Worm (Caenorhabditis elegans) whole organism, L1 larva: Measurements from ENCODE around the gene sas-4.

Experiments used
- C16A3.4 ChIP-seq: fragments of 150-350 bp; optimal IDR thresholded peaks from 2 replicates; lab custom pipeline; 2014; ENCODE audit warnings: missing biosample characterization, missing genetic modification characterization
- F16B12.6 ChIP-seq: fragments of 150-350 bp; optimal IDR thresholded peaks from 2 replicates; lab custom pipeline; 2014; ENCODE audit warnings: missing biosample characterization, missing genetic modification characterization
- Y116A8C.19 ChIP-seq: sonication (generic microtip); optimal IDR thresholded peaks from 2 replicates; lab custom pipeline; 2016; ENCODE audit warnings: missing compliant biosample characterization, missing genetic modification characterization, borderline replicate concordance
- aly-2 ChIP-seq: fragments of 150-350 bp; optimal IDR thresholded peaks from 2 replicates; lab custom pipeline; 2014; ENCODE audit warnings: missing biosample characterization, missing genetic modification characterization
- ama-1 ChIP-seq: fragments of 150-350 bp; optimal IDR thresholded peaks from 2 replicates; lab custom pipeline; 2014
- blmp-1 ChIP-seq: fragments of 150-350 bp; optimal IDR thresholded peaks from 2 replicates; lab custom pipeline; 2014; ENCODE audit warnings: missing biosample characterization, missing genetic modification characterization
- ceh-8 ChIP-seq: fragments of 200-800 bp; sonication (Bioruptor generic); optimal IDR thresholded peaks from 2 replicates; lab custom pipeline; 2018; ENCODE audit warnings: mild to moderate bottlenecking, missing genetic modification characterization, moderate library complexity, missing compliant biosample characterization
- ceh-90 ChIP-seq: sonication (generic microtip); optimal IDR thresholded peaks from 2 replicates; lab custom pipeline; 2016; ENCODE audit warnings: missing genetic modification characterization, missing compliant biosample characterization
- ces-1 ChIP-seq: fragments of 150-350 bp; optimal IDR thresholded peaks from 2 replicates; lab custom pipeline; 2014; ENCODE audit warnings: missing biosample characterization, missing genetic modification reagents, missing genetic modification characterization
- dpl-1 ChIP-seq, 3 experiments: fragments of 150-350 bp in 2 of 3; sonication (generic microtip) in 1 of 3; optimal IDR thresholded peaks; 2 replicates each; lab custom pipeline; 2014 to 2017; ENCODE audit warnings: missing biosample characterization in 3 of 3, missing genetic modification characterization in 3 of 3, missing genetic modification reagents in 3 of 3
- dsc-1 ChIP-seq: sonication (generic microtip); optimal IDR thresholded peaks from 2 replicates; lab custom pipeline; 2016; ENCODE audit warnings: mild to moderate bottlenecking, missing genetic modification characterization, missing compliant biosample characterization
- efl-1 ChIP-seq, 4 experiments: fragments of 150-350 bp; optimal IDR thresholded peaks in 3 of 4; peaks in 1 of 4; 1 replicate in 1 of 4; 2 replicates in 3 of 4; lab custom pipeline; 2014; ENCODE audit warnings: missing biosample characterization in 2 of 4, missing genetic modification characterization in 2 of 4, missing genetic modification reagents in 2 of 4
- efl-3 ChIP-seq: fragments of 200-800 bp; sonication (Bioruptor generic); optimal IDR thresholded peaks from 2 replicates; lab custom pipeline; 2018; ENCODE audit warnings: mild to moderate bottlenecking, missing genetic modification characterization, missing compliant biosample characterization
- ets-5 ChIP-seq: fragments of 200-800 bp; sonication (Bioruptor generic); IDR thresholded peaks from 2 replicates; pipeline ENCODE4 v1.3.6; 2022; ENCODE audit warnings: missing genetic modification characterization, missing compliant biosample characterization
- fkh-10 ChIP-seq: sonication (generic microtip); optimal IDR thresholded peaks from 2 replicates; lab custom pipeline; 2017; ENCODE audit warnings: missing biosample characterization, missing genetic modification reagents, missing genetic modification characterization
- fkh-8 ChIP-seq: sonication (generic microtip); optimal IDR thresholded peaks from 2 replicates; lab custom pipeline; 2016; ENCODE audit warnings: mild to moderate bottlenecking, missing genetic modification characterization, missing compliant biosample characterization
- fos-1 ChIP-seq: fragments of 150-350 bp; optimal IDR thresholded peaks from 2 replicates; lab custom pipeline; 2014; ENCODE audit warnings: missing biosample characterization, missing genetic modification characterization
- hlh-4 ChIP-seq: sonication (generic microtip); optimal IDR thresholded peaks from 2 replicates; lab custom pipeline; 2016; ENCODE audit warnings: mild to moderate bottlenecking, missing genetic modification characterization, missing compliant biosample characterization
- jun-1 ChIP-seq: fragments of 150-350 bp; optimal IDR thresholded peaks from 2 replicates; lab custom pipeline; 2014; ENCODE audit warnings: missing biosample characterization, missing genetic modification reagents, missing genetic modification characterization
- lin-14 ChIP-seq: fragments of 200-800 bp; sonication (Bioruptor generic); optimal IDR thresholded peaks from 2 replicates; lab custom pipeline; 2018; ENCODE audit warnings: mild to moderate bottlenecking, missing genetic modification characterization, moderate library complexity, missing compliant biosample characterization
- lin-15B ChIP-seq: fragments of 150-350 bp; sonication (generic microtip); optimal IDR thresholded peaks from 3 replicates; lab custom pipeline; 2014; ENCODE audit warnings: missing biosample characterization, missing genetic modification characterization
- lin-35 ChIP-seq, 2 experiments: fragments of 150-350 bp; optimal IDR thresholded peaks; 2 replicates each; lab custom pipeline; 2014; ENCODE audit warnings: missing biosample characterization in 2 of 2, missing genetic modification characterization in 2 of 2, missing genetic modification reagents in 2 of 2
- lin-39 ChIP-seq: fragments of 150-350 bp; optimal IDR thresholded peaks from 2 replicates; lab custom pipeline; 2014; ENCODE audit warnings: missing biosample characterization, missing genetic modification reagents, missing genetic modification characterization
- lsy-2 ChIP-seq, 2 experiments: fragments of 150-350 bp; optimal IDR thresholded peaks; 2 replicates each; lab custom pipeline; 2014; ENCODE audit warnings: missing biosample characterization in 2 of 2, missing genetic modification characterization in 2 of 2
- mab-9 ChIP-seq: fragments of 200-800 bp; sonication (Bioruptor generic); IDR thresholded peaks from 2 replicates; pipeline ENCODE4 v1.3.6; 2022; ENCODE audit warnings: missing genetic modification reagents, missing genetic modification characterization, missing compliant biosample characterization
- mef-2 ChIP-seq: fragments of 150-350 bp; optimal IDR thresholded peaks from 2 replicates; lab custom pipeline; 2014; ENCODE audit warnings: missing biosample characterization, missing genetic modification characterization
- nhr-11 ChIP-seq: fragments of 150-350 bp; optimal IDR thresholded peaks from 2 replicates; lab custom pipeline; 2014; ENCODE audit warnings: missing biosample characterization, missing genetic modification characterization
- nhr-19 ChIP-seq: fragments of 200-800 bp; sonication (Bioruptor generic); conservative IDR thresholded peaks from 2 replicates; pipeline ENCODE4 v1.3.6; 2022; ENCODE audit warnings: missing genetic modification characterization, missing compliant biosample characterization
- nhr-20 ChIP-seq: sonication (generic microtip); optimal IDR thresholded peaks from 2 replicates; lab custom pipeline; 2016; ENCODE audit warnings: mild to moderate bottlenecking, missing genetic modification characterization, missing compliant biosample characterization
- nhr-47 ChIP-seq: sonication (generic microtip); optimal IDR thresholded peaks from 2 replicates; lab custom pipeline; 2016; ENCODE audit warnings: mild to moderate bottlenecking, missing genetic modification characterization, moderate library complexity, missing compliant biosample characterization
- nhr-71 ChIP-seq: sonication (generic microtip); optimal IDR thresholded peaks from 2 replicates; lab custom pipeline; 2016; ENCODE audit warnings: mild to moderate bottlenecking, missing genetic modification characterization, moderate library complexity, missing compliant biosample characterization
- nhr-76 ChIP-seq: sonication (generic microtip); optimal IDR thresholded peaks from 2 replicates; lab custom pipeline; 2017; ENCODE audit warnings: missing biosample characterization, missing genetic modification characterization
- nhr-84 ChIP-seq: sonication (generic microtip); optimal IDR thresholded peaks from 2 replicates; lab custom pipeline; 2017; ENCODE audit warnings: missing biosample characterization, missing genetic modification characterization
- pax-3 ChIP-seq: fragments of 200-800 bp; sonication (Bioruptor generic); optimal IDR thresholded peaks from 2 replicates; lab custom pipeline; 2018; ENCODE audit warnings: mild to moderate bottlenecking, missing genetic modification characterization, moderate library complexity, missing compliant biosample characterization
- rnt-1 ChIP-seq: sonication (generic microtip); optimal IDR thresholded peaks from 2 replicates; lab custom pipeline; 2016; ENCODE audit warnings: mild to moderate bottlenecking, missing genetic modification characterization, moderate library complexity, missing compliant biosample characterization
- skn-1 ChIP-seq: fragments of 150-350 bp; optimal IDR thresholded peaks from 2 replicates; lab custom pipeline; 2014; ENCODE audit warnings: missing biosample characterization, missing genetic modification characterization
- snpc-4 ChIP-seq: fragments of 150-350 bp; optimal IDR thresholded peaks from 2 replicates; lab custom pipeline; 2014; ENCODE audit warnings: missing biosample characterization, missing genetic modification characterization
- sox-4 ChIP-seq: sonication (generic microtip); optimal IDR thresholded peaks from 2 replicates; lab custom pipeline; 2016; ENCODE audit warnings: missing genetic modification characterization, missing compliant biosample characterization
- sptf-1 ChIP-seq: fragments of 150-350 bp; optimal IDR thresholded peaks from 2 replicates; lab custom pipeline; 2014; ENCODE audit warnings: missing biosample characterization, missing genetic modification characterization
- sup-37 ChIP-seq: fragments of 200-800 bp; sonication (Bioruptor generic); optimal IDR thresholded peaks from 2 replicates; lab custom pipeline; 2018; ENCODE audit warnings: mild to moderate bottlenecking, missing genetic modification characterization, missing compliant biosample characterization
- swsn-7 ChIP-seq: sonication (generic microtip); optimal IDR thresholded peaks from 2 replicates; lab custom pipeline; 2016; ENCODE audit warnings: missing genetic modification characterization, missing compliant biosample characterization
- tbx-2 ChIP-seq: sonication (generic microtip); optimal IDR thresholded peaks from 2 replicates; lab custom pipeline; 2016; ENCODE audit warnings: missing genetic modification characterization, missing compliant biosample characterization
- unc-62 ChIP-seq: fragments of 150-350 bp; optimal IDR thresholded peaks from 2 replicates; lab custom pipeline; 2014; ENCODE audit warnings: missing biosample characterization, missing genetic modification reagents, missing genetic modification characterization
- unc-86 ChIP-seq: sonication (generic microtip); optimal IDR thresholded peaks from 2 replicates; lab custom pipeline; 2016; ENCODE audit warnings: missing genetic modification characterization, missing compliant biosample characterization
- vab-15 ChIP-seq: sonication (generic microtip); optimal IDR thresholded peaks from 2 replicates; lab custom pipeline; 2017; ENCODE audit warnings: missing genotype, mild to moderate bottlenecking, missing genetic modification characterization, missing compliant biosample characterization
- zip-4 ChIP-seq: fragments of 200-800 bp; sonication (Bioruptor generic); optimal IDR thresholded peaks from 2 replicates; lab custom pipeline; 2018; ENCODE audit warnings: mild to moderate bottlenecking, missing genetic modification characterization, moderate library complexity, missing compliant biosample characterization
- ztf-4 ChIP-seq: fragments of 150-350 bp; optimal IDR thresholded peaks from 2 replicates; lab custom pipeline; 2014; ENCODE audit warnings: missing biosample characterization, missing genetic modification characterization

sas-4 gene

ce11 chrIII:8324412-8324811 lies 6.0 kb upstream of the sas-4 start, which contains the start of gene F10E9.12:
Gene F10E9.12, plus strand, starts transcription at chrIII:8324542.
- TF ChIP-seq nhr-76 (tag; lab: Kevin White, UChicago) (no peak), efl-1 (optimal IDR thresholded peaks at IDR 0.05; lab: Kevin White, UChicago) (no peak), efl-1 (GFP tag; optimal IDR thresholded peaks at IDR 0.05 in 1 of 2; lab: Kevin White, UChicago) (peak in 1 of 2 experiments; percentile 34), zip-4 (GFP tag; lab: Kevin White, UChicago) (no peak), mab-9 (GFP tag; lab: Robert Waterston, UW) (no peak), ces-1 (no peak), sup-37 (GFP tag; lab: Kevin White, UChicago) (no peak)

- TF ChIP-seq nhr-71 (tag; lab: Kevin White, UChicago) (peak; percentile 67), nhr-19 (GFP tag; lab: Robert Waterston, UW) (no peak), dsc-1 (tag; lab: Kevin White, UChicago) (peak; percentile 14), fkh-8 (tag; lab: Kevin White, UChicago) (peak; percentile 100), nhr-11 (tag; lab: Kevin White, UChicago) (peak; percentile 48), nhr-47 (tag; lab: Kevin White, UChicago) (peak; percentile 54), nhr-20 (tag; lab: Kevin White, UChicago) (peak; percentile 10), lin-14 (peak; percentile 20), swsn-7 (tag; lab: Kevin White, UChicago) (peak; percentile 17), aly-2 (tag; lab: Kevin White, UChicago) (no peak)
Observed at ce11 chrIII:8322645-8323213, 4.3 kb upstream of the sas-4 start, which contains the start of gene F10E9.1. Gene F10E9.1, plus strand, starts transcription at chrIII:8323163.

ce11 chrIII:8321225-8321624 lies 2.8 kb upstream of the sas-4 start:
- TF ChIP-seq mef-2 (tag; lab: Kevin White, UChicago) (no peak), F16B12.6 (tag; lab: Kevin White, UChicago) (no peak), pax-3 (tag; lab: Kevin White, UChicago) (no peak), lin-35 (GFP tag; optimal IDR thresholded peaks at IDR 0.05; lab: Kevin White, UChicago) (no peak), C16A3.4 (tag; lab: Kevin White, UChicago) (no peak), ceh-8 (GFP tag; lab: Kevin White, UChicago) (no peak), ama-1 (lab: Kevin White, UChicago) (no peak), lin-15B (tag; lab: Kevin White, UChicago) (no peak), nhr-71 (tag; lab: Kevin White, UChicago) (no peak), dpl-1 (GFP tag; optimal IDR thresholded peaks at IDR 0.05; lab: Kevin White, UChicago) (peak in 1 of 3 experiments; percentile 18), fkh-10 (GFP tag; lab: Kevin White, UChicago) (no peak), nhr-11 (tag; lab: Kevin White, UChicago) (no peak), fos-1 (no peak), lin-39 (tag; lab: Kevin White, UChicago) (no peak), vab-15 (tag; lab: Kevin White, UChicago) (no peak), jun-1 (tag; lab: Kevin White, UChicago) (no peak), Y116A8C.19 (tag; lab: Kevin White, UChicago) (no peak), dsc-1 (tag; lab: Kevin White, UChicago) (peak; percentile 49), sptf-1 (tag; lab: Kevin White, UChicago) (no peak), sox-4 (tag; lab: Kevin White, UChicago) (no peak), efl-3 (GFP tag; lab: Kevin White, UChicago) (no peak), ets-5 (GFP tag; lab: Robert Waterston, UW) (no peak), snpc-4 (tag; lab: Kevin White, UChicago) (no peak), ztf-4 (tag; lab: Kevin White, UChicago) (no peak), ceh-90 (tag; lab: Kevin White, UChicago) (no peak), unc-62 (GFP tag; lab: Kevin White, UChicago) (no peak), nhr-47 (tag; lab: Kevin White, UChicago) (no peak), tbx-2 (tag; lab: Kevin White, UChicago) (no peak), lsy-2 (tag; optimal IDR thresholded peaks at IDR 0.05; lab: Kevin White, UChicago) (peak in 1 of 2 experiments; percentile 14), unc-86 (tag; lab: Kevin White, UChicago) (no peak), skn-1 (tag; lab: Kevin White, UChicago) (no peak), swsn-7 (tag; lab: Kevin White, UChicago) (no peak), nhr-84 (tag; lab: Kevin White, UChicago) (no peak), rnt-1 (tag; lab: Kevin White, UChicago) (no peak), sup-37 (GFP tag; lab: Kevin White, UChicago) (no peak), hlh-4 (no peak), lin-14 (peak; percentile 57), fkh-8 (tag; lab: Kevin White, UChicago) (peak; percentile 36), blmp-1 (tag; lab: Kevin White, UChicago) (no peak)
